Fruit fly (Drosophila melanogaster): ENCODE data around the gene CG12481.

The CG12481 gene

DNA sequence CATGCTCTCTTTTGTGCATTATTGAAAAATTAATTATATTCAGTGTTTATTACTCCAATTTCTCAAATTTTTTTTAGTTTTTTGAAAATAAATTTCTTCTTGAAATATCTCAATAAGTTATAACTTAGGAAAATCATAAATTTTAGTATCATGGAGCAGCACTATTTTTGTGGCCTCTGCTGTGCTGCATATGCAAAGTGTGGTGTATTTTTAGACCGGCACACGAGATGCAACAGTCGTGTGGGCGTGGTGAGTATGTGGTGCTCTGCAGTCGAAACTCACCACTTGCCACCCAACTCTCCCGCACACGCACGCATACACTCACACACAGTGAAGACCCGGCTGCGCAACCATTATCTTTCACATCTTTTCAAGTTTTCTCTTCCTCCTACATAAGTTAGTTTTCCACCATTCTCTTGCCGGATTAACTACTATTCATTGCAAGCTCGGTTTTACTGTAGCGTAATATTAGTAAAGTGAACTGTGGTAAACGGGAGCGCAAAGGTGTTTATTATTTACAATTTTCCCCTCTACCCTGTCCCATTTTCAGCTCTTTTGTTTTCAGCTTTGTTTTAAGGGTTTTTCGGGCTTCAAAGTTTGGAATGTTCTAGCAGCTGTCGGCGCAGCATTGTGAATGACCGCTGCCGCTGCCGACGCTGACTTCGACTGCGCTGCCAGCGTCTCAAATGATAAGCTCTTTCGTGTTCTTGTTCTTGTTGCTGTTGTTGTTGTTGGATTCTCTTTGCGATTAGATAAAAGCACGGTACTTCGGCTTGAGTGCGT lies 21.6 kb downstream of the CG12481 start (continued):
- TF ChIP-seq CG14860 (GFP tag; IDR thresholded peaks at IDR 0.05; ENCODE audit: partially characterized antibody), result no peak
- TF ChIP-seq CG1647 (GFP tag; optimal IDR thresholded peaks at IDR 0.05), result no peak
- peak; percentile 47 for TF ChIP-seq gsb-n (tag; optimal IDR thresholded peaks at IDR 0.05)
- no peak for TF ChIP-seq CG3847 (GFP tag; IDR thresholded peaks at IDR 0.05)
- no peak for TF ChIP-seq CG12299 (tag; optimal IDR thresholded peaks at IDR 0.05)
- peak; percentile 67 for TF ChIP-seq CG18262 (tag; optimal IDR thresholded peaks at IDR 0.05)
- TF ChIP-seq knrl (GFP tag; IDR thresholded peaks at IDR 0.05; ENCODE audit: partially characterized antibody), result no peak
- TF ChIP-seq CG15479 (GFP tag; optimal IDR thresholded peaks at IDR 0.05), result peak; percentile 19
- no peak for TF ChIP-seq eve (GFP tag; optimal IDR thresholded peaks at IDR 0.05)
- no peak for TF ChIP-seq CG10543 (GFP tag; optimal IDR thresholded peaks at IDR 0.05)
- no peak for TF ChIP-seq Hand (GFP tag; optimal IDR thresholded peaks at IDR 0.05)
- TF ChIP-seq ato (GFP tag; IDR thresholded peaks at IDR 0.05; ENCODE audit: partially characterized antibody), result no peak
- TF ChIP-seq CG6854 (GFP tag; optimal IDR thresholded peaks at IDR 0.05), result no peak
- no peak for TF ChIP-seq CG13894 (tag; optimal IDR thresholded peaks at IDR 0.05)
- TF ChIP-seq lab (GFP tag; optimal IDR thresholded peaks at IDR 0.05), result peak; percentile 45
- peak; percentile 76 for TF ChIP-seq CG2678 (tag; optimal IDR thresholded peaks at IDR 0.05)
- 0 out of 2 replicates have a peak, but pooled peaks have one; percentile 9 for TF ChIP-seq NFAT (GFP tag; IDR thresholded peaks at IDR 0.05)
- TF ChIP-seq Hr51 (GFP tag; optimal IDR thresholded peaks at IDR 0.05), result peak in 1 of 2 experiments; percentile 75
- no peak for TF ChIP-seq cad (GFP tag; optimal IDR thresholded peaks at IDR 0.05)
- peak; percentile 30 for TF ChIP-seq chn (GFP tag; optimal IDR thresholded peaks at IDR 0.05)
- TF ChIP-seq Dip2 (GFP tag; IDR thresholded peaks at IDR 0.05), result no peak
- TF ChIP-seq CG11247 (GFP tag; IDR thresholded peaks at IDR 0.05), result no peak; the same call in 1 of the 2 replicates
- TF ChIP-seq Hmr (GFP tag; optimal IDR thresholded peaks at IDR 0.05), result no peak
- TF ChIP-seq Dek (tag; optimal IDR thresholded peaks at IDR 0.05), result peak; percentile 22
- peak; percentile 74 for TF ChIP-seq nom (GFP tag; optimal IDR thresholded peaks at IDR 0.05)
- TF ChIP-seq CG6813 (GFP tag; optimal IDR thresholded peaks at IDR 0.05), result peak; percentile 77
- TF ChIP-seq pan (optimal IDR thresholded peaks at IDR 0.05), result no peak
- peak in 1 of 2 experiments; percentile 58 for TF ChIP-seq pan (GFP tag; optimal IDR thresholded peaks at IDR 0.05 in 1 of 2, IDR thresholded peaks at IDR 0.05 in 1 of 2)
- no peak for TF ChIP-seq CG31224 (GFP tag; IDR thresholded peaks at IDR 0.05)
- no peak for TF ChIP-seq eyg (GFP tag; optimal IDR thresholded peaks at IDR 0.05)
- no peak for TF ChIP-seq crol (GFP tag; IDR thresholded peaks at IDR 0.05)
- peak; percentile 34 to 41 for TF ChIP-seq Pdp1 (GFP tag; optimal IDR thresholded peaks at IDR 0.05)
- TF ChIP-seq bbx (GFP tag; IDR thresholded peaks at IDR 0.05; ENCODE audit: partially characterized antibody), result no peak
- TF ChIP-seq wor (GFP tag; IDR thresholded peaks at IDR 0.05), result peak; percentile 39; the same call in 1 of the 2 replicates
- peak; percentile 51; the same call in 1 of the 2 replicates for TF ChIP-seq sens-2 (GFP tag; IDR thresholded peaks at IDR 0.05)
- TF ChIP-seq exex (tag; optimal IDR thresholded peaks at IDR 0.05), result no peak
- peak; percentile 70 for TF ChIP-seq tin (GFP tag; optimal IDR thresholded peaks at IDR 0.05)
- no peak for TF ChIP-seq vfl (GFP tag; optimal IDR thresholded peaks at IDR 0.05)
- TF ChIP-seq pnt (GFP tag; optimal IDR thresholded peaks at IDR 0.05), result peak; percentile 41
- TF ChIP-seq dm (GFP tag; optimal IDR thresholded peaks at IDR 0.05), result no peak
- peak; percentile 11 for TF ChIP-seq CTCF (GFP tag; optimal IDR thresholded peaks at IDR 0.05)
- TF ChIP-seq gce (GFP tag; IDR thresholded peaks at IDR 0.05), result peak; percentile 73; the same call in 1 of the 3 replicates
- TF ChIP-seq CG10565 (GFP tag; optimal IDR thresholded peaks at IDR 0.05), result no peak
- TF ChIP-seq dmrt99B (tag; optimal IDR thresholded peaks at IDR 0.05), result peak; percentile 74
- TF ChIP-seq CG7786 (GFP tag; optimal IDR thresholded peaks at IDR 0.05), result no peak
- peak; percentile 42; the same call in 1 of the 2 replicates for TF ChIP-seq ttk (GFP tag; IDR thresholded peaks at IDR 0.05)
- peak; percentile 65 for TF ChIP-seq CG13424 (tag; optimal IDR thresholded peaks at IDR 0.05)
- no peak for TF ChIP-seq bowl (GFP tag; IDR thresholded peaks at IDR 0.05)
- TF ChIP-seq abd-A (tag; optimal IDR thresholded peaks at IDR 0.05), result no peak
